Fruit fly (Drosophila melanogaster) whole organism, embryonic: ENCODE results near the gene CG31089.

ENCODE experiments used
- Adf1 ChIP-seq: fragments of 200-800 bp; sonication (Bioruptor generic); IDR thresholded peaks from 2 replicates; pipeline ENCODE4 v1.3.6; 2022; ENCODE audit warnings: missing biosample characterization, missing genetic modification characterization
- Bdp1 ChIP-seq: fragments of 200-800 bp; sonication (Bioruptor generic); optimal IDR thresholded peaks from 3 replicates; lab custom pipeline; 2016; ENCODE audit warnings: missing biosample characterization, missing genetic modification characterization
- CG10267 ChIP-seq: fragments of 200-800 bp; sonication (Bioruptor generic); optimal IDR thresholded peaks from 2 replicates; lab custom pipeline; 2018; ENCODE audit warnings: missing biosample characterization, mild to moderate bottlenecking, missing genetic modification characterization, moderate library complexity
- CG10431 ChIP-seq: fragments of 200-800 bp; sonication (Bioruptor generic); optimal IDR thresholded peaks from 3 replicates; lab custom pipeline; 2018; ENCODE audit warnings: missing biosample characterization, mild to moderate bottlenecking, missing genetic modification characterization
- CG10654 ChIP-seq: fragments of 200-800 bp; sonication (Bioruptor generic); optimal IDR thresholded peaks from 2 replicates; lab custom pipeline; 2016; ENCODE audit warnings: missing biosample characterization, missing genetic modification characterization
- CG13894 ChIP-seq: fragments of 200-800 bp; sonication (Bioruptor generic); optimal IDR thresholded peaks from 3 replicates; lab custom pipeline; 2018; ENCODE audit warnings: missing biosample characterization, mild to moderate bottlenecking, missing genetic modification characterization, moderate library complexity
- CG15696 ChIP-seq: fragments of 200-800 bp; sonication (Bioruptor generic); optimal IDR thresholded peaks from 2 replicates; lab custom pipeline; 2019; ENCODE audit warnings: missing biosample characterization, mild to moderate bottlenecking, missing genetic modification characterization, moderate library complexity
- CG17186 ChIP-seq: fragments of 200-800 bp; sonication (Bioruptor generic); optimal IDR thresholded peaks from 3 replicates; lab custom pipeline; 2017; ENCODE audit warnings: missing biosample characterization, missing genetic modification reagents, missing genetic modification characterization
- CG17359 ChIP-seq: fragments of 200-800 bp; sonication (Bioruptor generic); optimal IDR thresholded peaks from 3 replicates; lab custom pipeline; 2018; ENCODE audit warnings: missing biosample characterization, mild to moderate bottlenecking, missing genetic modification characterization, moderate library complexity
- CG17912 ChIP-seq: fragments of 200-800 bp; sonication (Bioruptor generic); optimal IDR thresholded peaks from 2 replicates; lab custom pipeline; 2018; ENCODE audit warnings: missing biosample characterization, mild to moderate bottlenecking, missing genetic modification characterization
- CG2129 ChIP-seq: fragments of 200-800 bp; sonication (Bioruptor generic); IDR thresholded peaks from 2 replicates; pipeline ENCODE4 v1.3.6; 2022; ENCODE audit warnings: missing biosample characterization, missing genetic modification characterization; ENCODE audit not compliant: partially characterized antibody
- CG3163 ChIP-seq: fragments of 200-800 bp; sonication (Bioruptor generic); optimal IDR thresholded peaks from 3 replicates; lab custom pipeline; 2016; ENCODE audit warnings: missing biosample characterization, missing genetic modification characterization
- CG32767 ChIP-seq: fragments of 200-800 bp; sonication (Bioruptor generic); IDR thresholded peaks from 2 replicates; pipeline ENCODE4 v1.3.6; 2022; ENCODE audit warnings: missing biosample characterization, missing genetic modification characterization
- CG3281 ChIP-seq: fragments of 200-800 bp; sonication (Bioruptor generic); optimal IDR thresholded peaks from 3 replicates; lab custom pipeline; 2017; ENCODE audit warnings: missing biosample characterization, mild to moderate bottlenecking, missing genetic modification characterization
- CG33557 ChIP-seq: fragments of 200-800 bp; sonication (Bioruptor generic); optimal IDR thresholded peaks from 2 replicates; lab custom pipeline; 2019; ENCODE audit warnings: missing biosample characterization, mild to moderate bottlenecking, missing genetic modification characterization, moderate library complexity
- CG34224 ChIP-seq: fragments of 200-800 bp; sonication (Bioruptor generic); IDR thresholded peaks from 3 replicates; pipeline ENCODE4 v1.3.6; 2022; ENCODE audit warnings: missing biosample characterization, missing genetic modification characterization; ENCODE audit not compliant: partially characterized antibody
- CG4707 ChIP-seq: fragments of 200-800 bp; sonication (Bioruptor generic); optimal IDR thresholded peaks from 2 replicates; lab custom pipeline; 2018; ENCODE audit warnings: missing biosample characterization, mild to moderate bottlenecking, missing genetic modification characterization, moderate library complexity
- CG5180 ChIP-seq: fragments of 200-800 bp; sonication (Bioruptor generic); optimal IDR thresholded peaks from 3 replicates; lab custom pipeline; 2017; ENCODE audit warnings: missing biosample characterization, missing genetic modification characterization, mild to moderate bottlenecking, moderate library complexity, missing genetic modification reagents
- CG6654 ChIP-seq: fragments of 200-800 bp; sonication (Bioruptor generic); optimal IDR thresholded peaks from 2 replicates; lab custom pipeline; 2017; ENCODE audit warnings: missing biosample characterization, mild to moderate bottlenecking, missing genetic modification characterization
- CG6683 ChIP-seq: fragments of 200-800 bp; sonication (Bioruptor generic); optimal IDR thresholded peaks from 2 replicates; lab custom pipeline; 2017; ENCODE audit warnings: missing biosample characterization, mild to moderate bottlenecking, missing genetic modification characterization, missing genetic modification reagents
- CG7963 ChIP-seq: fragments of 200-800 bp; sonication (Bioruptor generic); IDR thresholded peaks from 3 replicates; pipeline ENCODE4 v1.3.6; 2022; ENCODE audit warnings: missing biosample characterization, missing genetic modification characterization; ENCODE audit not compliant: partially characterized antibody
- CG8089 ChIP-seq: fragments of 200-800 bp; sonication (Bioruptor generic); optimal IDR thresholded peaks from 3 replicates; lab custom pipeline; 2016; ENCODE audit warnings: missing biosample characterization, missing genetic modification characterization
- D19A ChIP-seq: fragments of 200-800 bp; optimal IDR thresholded peaks from 3 replicates; lab custom pipeline; 2019; ENCODE audit warnings: missing biosample characterization, mild to moderate bottlenecking, missing genetic modification characterization, moderate library complexity
- Dfd ChIP-seq, 2 experiments: fragments of >200 bp; optimal IDR thresholded peaks; 2 replicates each; lab custom pipeline; 2017; ENCODE audit warnings: missing biosample characterization in 2 of 2, missing genetic modification characterization in 2 of 2
- E2f2 ChIP-seq: fragments of 200-800 bp; sonication (Bioruptor generic); IDR thresholded peaks from 2 replicates; pipeline ENCODE4 v1.3.6; 2022; ENCODE audit warnings: missing biosample characterization, missing genetic modification characterization
- Hr3 ChIP-seq: fragments of 200-800 bp; sonication (Bioruptor generic); optimal IDR thresholded peaks from 3 replicates; lab custom pipeline; 2016; ENCODE audit warnings: missing biosample characterization, missing genetic modification characterization
- Hr51 ChIP-seq, 2 experiments: fragments of 200-800 bp; sonication (Bioruptor generic); optimal IDR thresholded peaks; 2 replicates in 1 of 2; 3 replicates in 1 of 2; lab custom pipeline; 2016 to 2018; ENCODE audit warnings: missing biosample characterization in 2 of 2, missing genetic modification characterization in 2 of 2, mild to moderate bottlenecking in 1 of 2, moderate library complexity in 1 of 2
- Lpt ChIP-seq: fragments of >200 bp; optimal IDR thresholded peaks from 2 replicates; lab custom pipeline; 2018; ENCODE audit warnings: missing biosample characterization, missing genetic modification characterization
- Taf1 ChIP-seq: fragments of 200-800 bp; sonication (Bioruptor generic); IDR thresholded peaks from 2 replicates; pipeline ENCODE4 v1.3.6; 2022; ENCODE audit warnings: missing biosample characterization, missing genetic modification characterization
- Xbp1 ChIP-seq: fragments of 200-800 bp; sonication (Bioruptor generic); optimal IDR thresholded peaks from 3 replicates; lab custom pipeline; 2016; ENCODE audit warnings: missing biosample characterization, mild to moderate bottlenecking, missing genetic modification characterization
- Xrp1 ChIP-seq: fragments of 200-800 bp; sonication (Bioruptor generic); IDR thresholded peaks from 2 replicates; pipeline ENCODE4 v1.3.6; 2022; ENCODE audit warnings: missing biosample characterization, missing genetic modification characterization
- ase ChIP-seq: fragments of 200-800 bp; sonication (Bioruptor generic); IDR thresholded peaks from 3 replicates; pipeline ENCODE4 v1.3.6; 2022; ENCODE audit warnings: missing biosample characterization, missing genetic modification characterization
- btn ChIP-seq: fragments of 200-800 bp; sonication (Bioruptor generic); optimal IDR thresholded peaks from 2 replicates; lab custom pipeline; 2016; ENCODE audit warnings: missing biosample characterization, missing genetic modification characterization
- cad ChIP-seq: fragments of >200 bp; optimal IDR thresholded peaks from 2 replicates; lab custom pipeline; 2017; ENCODE audit warnings: missing biosample characterization, missing genetic modification characterization
- caup ChIP-seq: fragments of 200-800 bp; sonication (Bioruptor generic); optimal IDR thresholded peaks from 3 replicates; lab custom pipeline; 2017; ENCODE audit warnings: missing biosample characterization, mild to moderate bottlenecking, missing genetic modification characterization, moderate library complexity; ENCODE audit not compliant: severe bottlenecking
- chm ChIP-seq: fragments of 200-800 bp; sonication (Bioruptor generic); IDR thresholded peaks from 2 replicates; pipeline ENCODE4 v1.3.6; 2022; ENCODE audit warnings: missing biosample characterization, missing genetic modification characterization
- dati ChIP-seq: fragments of 200-800 bp; sonication (Bioruptor generic); IDR thresholded peaks from 2 replicates; pipeline ENCODE4 v1.3.6; 2022; ENCODE audit warnings: missing biosample characterization, missing genetic modification characterization
- disco-r ChIP-seq: fragments of 200-800 bp; sonication (Bioruptor generic); optimal IDR thresholded peaks from 2 replicates; lab custom pipeline; 2016; ENCODE audit warnings: missing biosample characterization, missing genetic modification characterization
- dmrt11E ChIP-seq: fragments of 200-800 bp; sonication (Bioruptor generic); optimal IDR thresholded peaks from 3 replicates; lab custom pipeline; 2018; ENCODE audit warnings: missing biosample characterization, mild to moderate bottlenecking, missing genetic modification characterization, moderate library complexity
- dysf ChIP-seq: fragments of 200-800 bp; sonication (Bioruptor generic); IDR thresholded peaks from 3 replicates; pipeline ENCODE4 v1.3.6; 2022; ENCODE audit warnings: missing biosample characterization, missing genetic modification characterization
- fd64A ChIP-seq: fragments of 200-800 bp; sonication (Bioruptor generic); optimal IDR thresholded peaks from 3 replicates; lab custom pipeline; 2018; ENCODE audit warnings: missing biosample characterization, mild to moderate bottlenecking, missing genetic modification characterization
- ftz-f1 ChIP-seq: fragments of 200-800 bp; sonication (Bioruptor generic); optimal IDR thresholded peaks from 2 replicates; lab custom pipeline; 2016; ENCODE audit warnings: missing biosample characterization, missing genetic modification characterization
- gcm ChIP-seq: fragments of 200-800 bp; sonication (Bioruptor generic); optimal IDR thresholded peaks from 2 replicates; lab custom pipeline; 2019; ENCODE audit warnings: missing biosample characterization, mild to moderate bottlenecking, missing genetic modification characterization, moderate library complexity
- gfzf ChIP-seq: fragments of 200-800 bp; sonication (Bioruptor generic); optimal IDR thresholded peaks from 2 replicates; lab custom pipeline; 2016; ENCODE audit warnings: missing biosample characterization, mild to moderate bottlenecking, missing genetic modification characterization, moderate library complexity
- jumu ChIP-seq: fragments of 200-800 bp; sonication (Bioruptor generic); optimal IDR thresholded peaks from 3 replicates; lab custom pipeline; 2016; ENCODE audit warnings: missing biosample characterization, missing genetic modification characterization
- odd ChIP-seq: fragments of 200-800 bp; sonication (Bioruptor generic); optimal IDR thresholded peaks from 2 replicates; lab custom pipeline; 2017; ENCODE audit warnings: missing biosample characterization, mild to moderate bottlenecking, missing genetic modification characterization
- otp ChIP-seq: fragments of 200-800 bp; sonication (Bioruptor generic); IDR thresholded peaks from 3 replicates; pipeline ENCODE4, ENCODE4 v1.3.6; 2022; ENCODE audit warnings: missing biosample characterization, missing genetic modification characterization
- pb ChIP-seq: fragments of 200-800 bp; sonication (Bioruptor generic); optimal IDR thresholded peaks from 3 replicates; lab custom pipeline; 2016; ENCODE audit warnings: missing biosample characterization, missing genetic modification characterization
- sens-2 ChIP-seq: fragments of 200-800 bp; sonication (Bioruptor generic); IDR thresholded peaks from 2 replicates; pipeline ENCODE4 v1.3.6; 2022; ENCODE audit warnings: missing biosample characterization, missing genetic modification characterization

CG31089 gene

DNA sequence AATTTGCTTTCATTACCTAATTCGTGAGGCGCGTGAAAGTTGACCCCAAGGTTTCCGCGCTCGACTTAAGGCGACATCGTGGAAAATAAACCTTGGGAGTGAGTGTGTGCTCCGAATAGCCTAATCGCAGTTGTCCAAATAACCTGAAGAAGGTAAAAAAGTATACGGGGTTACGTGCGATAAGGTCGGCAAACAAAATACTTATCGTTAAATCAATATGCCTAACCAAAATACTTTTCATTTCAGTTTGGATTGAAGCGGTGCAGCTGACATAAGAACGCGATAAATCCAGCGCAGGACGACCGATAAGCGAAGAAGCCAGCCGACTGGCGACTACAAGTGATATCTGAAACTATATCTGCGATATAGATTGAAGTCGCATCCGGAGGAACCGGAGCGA, 17.3 kb upstream of the CG31089 start (continued):
- peak; percentile 19 for TF ChIP-seq caup (GFP tag; lab: Kevin White, UChicago)
- no peak for TF ChIP-seq btn (GFP tag; lab: Kevin White, UChicago)
- TF ChIP-seq Hr51 (GFP tag; optimal IDR thresholded peaks at IDR 0.05; lab: Kevin White, UChicago) = peak in 1 of 2 experiments; percentile 35
- no peak for TF ChIP-seq CG10654
- peak; percentile 80 for TF ChIP-seq CG15696
- TF ChIP-seq D19A (tag; lab: Kevin White, UChicago) = no peak
- TF ChIP-seq cad (GFP tag; lab: Kevin White, UChicago) = no peak
- no peak for TF ChIP-seq Taf1
- TF ChIP-seq Hr3 (GFP tag; lab: Kevin White, UChicago) = no peak
- peak; percentile 46 for TF ChIP-seq dmrt11E (tag; lab: Kevin White, UChicago)
- TF ChIP-seq CG7963 (GFP tag; lab: Robert Waterston, UW) = no peak
- TF ChIP-seq dati (GFP tag; lab: Robert Waterston, UW) = no peak
- TF ChIP-seq odd (GFP tag; lab: Kevin White, UChicago) = peak; percentile 59
- no peak for TF ChIP-seq CG13894 (tag; lab: Kevin White, UChicago)
- TF ChIP-seq E2f2 (GFP tag; lab: Robert Waterston, UW) = 0 out of 2 replicates have a peak, but pooled peaks have one; percentile 27
- TF ChIP-seq CG17912 (GFP tag; lab: Kevin White, UChicago) = peak; percentile 4
- no peak for TF ChIP-seq ase (GFP tag; lab: Robert Waterston, UW)
- no peak for TF ChIP-seq CG3281
- TF ChIP-seq CG17359 (tag; lab: Kevin White, UChicago) = peak; percentile 5
- TF ChIP-seq CG3163 (GFP tag; lab: Kevin White, UChicago) = peak; percentile 6
- TF ChIP-seq sens-2 (GFP tag; lab: Robert Waterston, UW) = peak; percentile 77
- TF ChIP-seq otp (GFP tag; lab: Robert Waterston, UW) = peak; percentile 31; the same call in 1 of the 3 replicates

DNA sequence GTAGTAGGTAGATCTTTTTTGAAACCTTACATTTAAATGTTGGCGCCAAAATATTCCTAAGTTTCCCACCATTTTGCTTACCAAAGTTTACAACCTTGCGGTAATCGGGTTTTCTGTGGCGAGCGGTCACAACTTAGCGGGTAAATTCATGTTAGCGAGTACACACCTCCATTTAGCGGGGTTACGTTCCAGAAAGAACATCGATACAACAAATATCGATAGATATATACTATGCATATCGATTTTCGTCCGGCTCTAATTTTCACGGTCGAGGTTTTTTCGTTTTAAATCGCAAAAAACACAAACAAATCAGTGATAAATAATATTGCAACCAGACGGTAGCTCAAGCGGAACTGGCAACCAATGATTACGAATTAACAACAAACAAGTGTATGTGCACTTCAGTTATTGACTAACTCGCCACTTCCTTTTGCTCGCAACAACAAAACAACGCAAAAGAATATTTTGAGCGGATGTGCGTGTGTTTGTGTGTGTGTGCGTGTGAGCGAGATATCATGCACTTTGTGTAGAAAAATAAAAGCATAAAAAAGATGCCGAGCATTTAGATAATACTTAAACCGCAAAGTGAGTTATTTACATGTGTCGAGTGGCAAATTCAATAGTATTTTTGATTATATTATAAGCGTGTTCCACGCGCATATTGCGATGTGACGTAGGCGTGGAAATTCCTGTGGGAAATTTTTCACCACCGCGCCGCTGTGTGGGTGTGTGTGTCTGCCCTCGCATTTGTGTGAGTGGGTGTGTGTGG, 14.0 kb upstream of the CG31089 start, which contains the start of gene Lnk:
Gene Lnk (plus strand): TSS at position 236 of the 769 bp plus-strand sequence.
- TF ChIP-seq Adf1 (GFP tag; lab: Robert Waterston, UW) = no peak
- TF ChIP-seq CG2129 (GFP tag; lab: Robert Waterston, UW) = peak; percentile 76
- no peak for TF ChIP-seq Lpt (GFP tag; lab: Kevin White, UChicago)
- no peak for TF ChIP-seq dysf
- no peak for TF ChIP-seq Xrp1
- TF ChIP-seq CG33557 (GFP tag; lab: Kevin White, UChicago) = no peak
- peak; percentile 18 for TF ChIP-seq Xbp1 (GFP tag; lab: Kevin White, UChicago)
- no peak for TF ChIP-seq ftz-f1 (GFP tag; lab: Kevin White, UChicago)
- TF ChIP-seq Bdp1 (GFP tag; lab: Kevin White, UChicago) = no peak
- peak; percentile 82 for TF ChIP-seq CG34224
- TF ChIP-seq CG10267 (tag; lab: Kevin White, UChicago) = peak; percentile 49
- no peak for TF ChIP-seq CG10431 (GFP tag; lab: Kevin White, UChicago)
- peak; percentile 76 for TF ChIP-seq gfzf (GFP tag; lab: Kevin White, UChicago)
- no peak for TF ChIP-seq CG4707 (GFP tag; lab: Kevin White, UChicago)
- TF ChIP-seq CG6683 (GFP tag; lab: Kevin White, UChicago) = no peak
- TF ChIP-seq Dfd (GFP tag; optimal IDR thresholded peaks at IDR 0.05; lab: Kevin White, UChicago) = no peak
- no peak for TF ChIP-seq jumu
- TF ChIP-seq gcm = no peak
- no peak for TF ChIP-seq CG8089 (GFP tag; lab: Kevin White, UChicago)
- no peak for TF ChIP-seq disco-r (GFP tag; lab: Kevin White, UChicago)
- TF ChIP-seq ase (GFP tag; lab: Robert Waterston, UW) = no peak
- TF ChIP-seq chm (GFP tag; lab: Robert Waterston, UW) = no peak
- no peak for TF ChIP-seq CG32767 (GFP tag; lab: Robert Waterston, UW)
- no peak for TF ChIP-seq CG6654 (GFP tag; lab: Kevin White, UChicago)
- TF ChIP-seq pb (GFP tag; lab: Kevin White, UChicago) = no peak
- TF ChIP-seq fd64A (GFP tag; lab: Kevin White, UChicago) = no peak
- no peak for TF ChIP-seq CG5180 (GFP tag; lab: Kevin White, UChicago)
- TF ChIP-seq CG17186 (GFP tag; lab: Kevin White, UChicago) = peak; percentile 53
